Fruit fly (Drosophila melanogaster): ENCODE measurements around the gene mth.

dm6 chr3L:343316-343715 is 3.4 kb downstream of the mth start:
- TF ChIP-seq Myc (optimal IDR thresholded peaks at IDR 0.05) (no peak), ttk (optimal IDR thresholded peaks at IDR 0.05) (no peak), h (optimal IDR thresholded peaks at IDR 0.05) (no peak)

All from Kc167 (cell line).